Fruit fly (Drosophila melanogaster): ENCODE data around the gene CG5877.

Gene CG5877

dm6 chrX:15296969-15297816, 4.4 kb downstream of the CG5877 start, which contains the start of gene gce (continued):
- TF ChIP-seq dmrt99B (tag; optimal IDR thresholded peaks at IDR 0.05) = peak; percentile 74
- TF ChIP-seq dati (GFP tag; IDR thresholded peaks at IDR 0.05) = no peak
- TF ChIP-seq hb (GFP tag; IDR thresholded peaks at IDR 0.05; ENCODE audit: partially characterized antibody) = no peak
- TF ChIP-seq lola (GFP tag; optimal IDR thresholded peaks at IDR 0.05) = peak in 1 of 3 experiments; percentile 5
- peak; percentile 52 for TF ChIP-seq ind (GFP tag; optimal IDR thresholded peaks at IDR 0.05)
- TF ChIP-seq CG14710 (tag; optimal IDR thresholded peaks at IDR 0.05) = no peak
- TF ChIP-seq B-H2 (GFP tag; optimal IDR thresholded peaks at IDR 0.05) = peak; percentile 10
- no peak for TF ChIP-seq emc (GFP tag; optimal IDR thresholded peaks at IDR 0.05)
- TF ChIP-seq fd96Cb (tag; optimal IDR thresholded peaks at IDR 0.05) = peak; percentile 31
- TF ChIP-seq CG14965 (GFP tag; optimal IDR thresholded peaks at IDR 0.05; ENCODE audit: borderline replicate concordance) = no peak
- TF ChIP-seq sob (GFP tag; IDR thresholded peaks at IDR 0.05) = 0 out of 2 replicates have a peak, but pooled peaks have one; percentile 12
- no peak for TF ChIP-seq inv (GFP tag; IDR thresholded peaks at IDR 0.05; ENCODE audit: partially characterized antibody)
- TF ChIP-seq CG17829 (tag; optimal IDR thresholded peaks at IDR 0.05) = peak; percentile 48
- TF ChIP-seq Deaf1 (tag; optimal IDR thresholded peaks at IDR 0.05) = peak; percentile 53
- TF ChIP-seq CG34224 (GFP tag; IDR thresholded peaks at IDR 0.05; ENCODE audit: partially characterized antibody) = no peak
- TF ChIP-seq CG15514 (GFP tag; optimal IDR thresholded peaks at IDR 0.05) = peak; percentile 8
- TF ChIP-seq CG1233 (GFP tag; optimal IDR thresholded peaks at IDR 0.05) = peak; percentile 40
- TF ChIP-seq CG10431 (GFP tag; optimal IDR thresholded peaks at IDR 0.05) = no peak
- no peak for TF ChIP-seq ci (GFP tag; IDR thresholded peaks at IDR 0.05)
- no peak; the same call in 2 of the 3 replicates for TF ChIP-seq CG14050 (GFP tag; IDR thresholded peaks at IDR 0.05)
- TF ChIP-seq Rfx (GFP tag; IDR thresholded peaks at IDR 0.05) = peak; percentile 48
- TF ChIP-seq HHEX (GFP tag; optimal IDR thresholded peaks at IDR 0.05) = peak; percentile 41
- TF ChIP-seq CG10147 (GFP tag; optimal IDR thresholded peaks at IDR 0.05) = peak; percentile 40
- TF ChIP-seq dmrt11E (tag; optimal IDR thresholded peaks at IDR 0.05) = no peak
- TF ChIP-seq CG34376 (GFP tag; optimal IDR thresholded peaks at IDR 0.05) = no peak
- TF ChIP-seq odd (GFP tag; optimal IDR thresholded peaks at IDR 0.05) = peak; percentile 64
- peak; percentile 5 for TF ChIP-seq Chrac-16 (GFP tag; optimal IDR thresholded peaks at IDR 0.05)
- peak; percentile 62 for TF ChIP-seq CG30403 (GFP tag; optimal IDR thresholded peaks at IDR 0.05)
- no peak for TF ChIP-seq Hsf (GFP tag; optimal IDR thresholded peaks at IDR 0.05)
- peak; percentile 2 for TF ChIP-seq Max (GFP tag; optimal IDR thresholded peaks at IDR 0.05)
- TF ChIP-seq gro (GFP tag; optimal IDR thresholded peaks at IDR 0.05) = peak; percentile 12
- peak; percentile 38 for TF ChIP-seq Dek (tag; optimal IDR thresholded peaks at IDR 0.05)
- no peak for TF ChIP-seq CG15696 (tag; optimal IDR thresholded peaks at IDR 0.05)
- TF ChIP-seq trh (GFP tag; optimal IDR thresholded peaks at IDR 0.05) = no peak
- TF ChIP-seq CG4328 (GFP tag; optimal IDR thresholded peaks at IDR 0.05) = peak; percentile 41
- no peak for TF ChIP-seq CG16779 (GFP tag; IDR thresholded peaks at IDR 0.05)
- no peak for TF ChIP-seq CG31365 (tag; optimal IDR thresholded peaks at IDR 0.05)
- TF ChIP-seq row (GFP tag; IDR thresholded peaks at IDR 0.05) = peak; percentile 55; the same call in 2 of the 3 replicates
- peak; percentile 28; the same call in 1 of the 2 replicates for TF ChIP-seq NFAT (GFP tag; IDR thresholded peaks at IDR 0.05)
- no peak for TF ChIP-seq CG1647 (GFP tag; optimal IDR thresholded peaks at IDR 0.05)
- TF ChIP-seq CoRest (tag; optimal IDR thresholded peaks at IDR 0.05) = peak; percentile 76
- TF ChIP-seq danr (GFP tag; IDR thresholded peaks at IDR 0.05) = no peak
- TF ChIP-seq slou (GFP tag; optimal IDR thresholded peaks at IDR 0.05) = no peak
- TF ChIP-seq ara (GFP tag; IDR thresholded peaks at IDR 0.05) = no peak
- TF ChIP-seq usp (GFP tag; optimal IDR thresholded peaks at IDR 0.05) = no peak
- peak; percentile 88 for TF ChIP-seq CG17361 (GFP tag; IDR thresholded peaks at IDR 0.05)
- TF ChIP-seq Ptx1 (GFP tag; IDR thresholded peaks at IDR 0.05) = peak; percentile 37; the same call in 1 of the 2 replicates
- peak; percentile 41 for TF ChIP-seq Hand (GFP tag; optimal IDR thresholded peaks at IDR 0.05)

Measured in whole organism, embryonic.